Worm (Caenorhabditis elegans) whole organism, L3 larva: Measurements from ENCODE around the gene rpl-9.
"Not testable (repeated sequence)": the region's sequence is repeated elsewhere in the genome, so short reads cannot be mapped to it uniquely, and the experiment has no call there.

Experiments used
- R02D3.7 ChIP-seq: fragments of 150-350 bp; optimal IDR thresholded peaks from 2 replicates; lab custom pipeline; 2014; ENCODE audit warnings: missing biosample characterization, missing genetic modification characterization
- aly-2 ChIP-seq: fragments of 150-350 bp; optimal IDR thresholded peaks from 2 replicates; lab custom pipeline; 2014; ENCODE audit warnings: missing biosample characterization, missing genetic modification characterization
- ama-1 ChIP-seq: fragments of 150-350 bp; optimal IDR thresholded peaks from 2 replicates; lab custom pipeline; 2018
- ceh-28 ChIP-seq: fragments of 150-350 bp; optimal IDR thresholded peaks from 2 replicates; lab custom pipeline; 2014; ENCODE audit warnings: missing biosample characterization, missing genetic modification reagents, missing genetic modification characterization
- ceh-82 ChIP-seq: fragments of 150-350 bp; optimal IDR thresholded peaks from 2 replicates; lab custom pipeline; 2014; ENCODE audit warnings: missing biosample characterization, missing genetic modification characterization
- ceh-9 ChIP-seq: sonication (generic microtip); optimal IDR thresholded peaks from 2 replicates; lab custom pipeline; 2018; ENCODE audit warnings: missing biosample characterization, missing genetic modification characterization
- egl-27 ChIP-seq: sonication (generic microtip); optimal IDR thresholded peaks from 4 replicates; lab custom pipeline; 2017; ENCODE audit warnings: missing biosample characterization, missing genetic modification reagents, missing genetic modification characterization
- egl-5 ChIP-seq: fragments of 150-350 bp; optimal IDR thresholded peaks from 2 replicates; lab custom pipeline; 2017; ENCODE audit warnings: missing biosample characterization, missing genetic modification reagents, missing genetic modification characterization, inconsistent platforms
- elt-2 ChIP-seq: sonication (generic microtip); optimal IDR thresholded peaks from 2 replicates; lab custom pipeline; 2016; ENCODE audit warnings: missing genetic modification reagents, mild to moderate bottlenecking, missing genetic modification characterization, missing compliant biosample characterization
- elt-3 ChIP-seq, 3 experiments: fragments of 150-350 bp in 1 of 3; sonication (generic microtip) in 2 of 3; optimal IDR thresholded peaks; 2 replicates in 2 of 3; 4 replicates in 1 of 3; lab custom pipeline; 2014 to 2017; ENCODE audit warnings: missing biosample characterization in 3 of 3, missing genetic modification characterization in 3 of 3
- eor-1 ChIP-seq, 2 experiments: fragments of 150-350 bp; optimal IDR thresholded peaks; 2 replicates each; lab custom pipeline; 2014 to 2018; ENCODE audit warnings: missing biosample characterization in 2 of 2, missing genetic modification characterization in 2 of 2
- hmg-11 ChIP-seq: sonication (generic microtip); optimal IDR thresholded peaks from 2 replicates; lab custom pipeline; 2016; ENCODE audit warnings: missing genetic modification characterization, missing compliant biosample characterization
- lin-15B ChIP-seq: fragments of 150-350 bp; optimal IDR thresholded peaks from 2 replicates; lab custom pipeline; 2014; ENCODE audit warnings: missing biosample characterization, missing genetic modification characterization
- lin-39 ChIP-seq: fragments of 150-350 bp; optimal IDR thresholded peaks from 2 replicates; lab custom pipeline; 2018; ENCODE audit warnings: missing biosample characterization, missing genetic modification reagents, missing genetic modification characterization
- lsy-12 ChIP-seq: sonication (generic microtip); optimal IDR thresholded peaks from 2 replicates; lab custom pipeline; 2016; ENCODE audit warnings: mild to moderate bottlenecking, missing genetic modification characterization, missing compliant biosample characterization
- mdl-1 ChIP-seq: fragments of 150-350 bp; optimal IDR thresholded peaks from 2 replicates; lab custom pipeline; 2014; ENCODE audit warnings: missing biosample characterization, missing genetic modification characterization
- mml-1 ChIP-seq: fragments of 150-350 bp; sonication (generic microtip); optimal IDR thresholded peaks from 3 replicates; lab custom pipeline; 2014; ENCODE audit warnings: missing biosample characterization, missing genetic modification characterization
- nfya-1 ChIP-seq: sonication (generic microtip); optimal IDR thresholded peaks from 2 replicates; lab custom pipeline; 2017; ENCODE audit warnings: missing genetic modification characterization, mild to moderate bottlenecking, missing compliant biosample characterization, antibody characterized with exemption, moderate library complexity; ENCODE audit not compliant: insufficient read depth
- nhr-11 ChIP-seq: fragments of 150-350 bp; optimal IDR thresholded peaks from 2 replicates; lab custom pipeline; 2014; ENCODE audit warnings: missing biosample characterization, missing genetic modification characterization
- nhr-12 ChIP-seq: fragments of 150-350 bp; optimal IDR thresholded peaks from 2 replicates; lab custom pipeline; 2014; ENCODE audit warnings: missing biosample characterization, missing genetic modification characterization
- nhr-23 ChIP-seq: fragments of 150-350 bp; optimal IDR thresholded peaks from 2 replicates; lab custom pipeline; 2014; ENCODE audit warnings: missing biosample characterization, missing genetic modification reagents, missing genetic modification characterization
- nhr-237 ChIP-seq: fragments of 150-350 bp; optimal IDR thresholded peaks from 2 replicates; lab custom pipeline; 2014; ENCODE audit warnings: missing biosample characterization, missing genetic modification characterization
- nhr-25 ChIP-seq: sonication (generic microtip); optimal IDR thresholded peaks from 2 replicates; lab custom pipeline; 2017; ENCODE audit warnings: missing biosample characterization, missing genetic modification characterization
- nhr-28 ChIP-seq: fragments of 150-350 bp; optimal IDR thresholded peaks from 2 replicates; lab custom pipeline; 2014; ENCODE audit warnings: missing biosample characterization, missing genetic modification characterization
- nhr-43 ChIP-seq: sonication (generic microtip); optimal IDR thresholded peaks from 2 replicates; lab custom pipeline; 2016; ENCODE audit warnings: mild to moderate bottlenecking, missing genetic modification characterization, missing compliant biosample characterization; ENCODE audit not compliant: poor library complexity, severe bottlenecking
- pha-4 ChIP-seq: fragments of 150-350 bp; optimal IDR thresholded peaks from 2 replicates; lab custom pipeline; 2014; ENCODE audit warnings: missing biosample characterization, missing genetic modification reagents, missing genetic modification characterization
- skn-1 ChIP-seq: fragments of 150-350 bp; optimal IDR thresholded peaks from 2 replicates; lab custom pipeline; 2014; ENCODE audit warnings: missing biosample characterization, missing genetic modification characterization
- snpc-4 ChIP-seq: fragments of 150-350 bp; optimal IDR thresholded peaks from 2 replicates; lab custom pipeline; 2014; ENCODE audit warnings: missing biosample characterization, missing genetic modification characterization
- tbx-2 ChIP-seq: sonication (generic microtip); optimal IDR thresholded peaks from 2 replicates; lab custom pipeline; 2016; ENCODE audit warnings: mild to moderate bottlenecking, missing genetic modification characterization, missing compliant biosample characterization
- unc-39 ChIP-seq: sonication (generic microtip); optimal IDR thresholded peaks from 4 replicates; lab custom pipeline; 2017; ENCODE audit warnings: missing biosample characterization, missing genetic modification characterization
- unc-62 ChIP-seq: fragments of 150-350 bp; sonication (generic microtip); optimal IDR thresholded peaks from 4 replicates; lab custom pipeline; 2014; ENCODE audit warnings: missing biosample characterization, missing genetic modification reagents, missing genetic modification characterization
- ztf-11 ChIP-seq: fragments of 150-350 bp; optimal IDR thresholded peaks from 2 replicates; lab custom pipeline; 2014; ENCODE audit warnings: missing biosample characterization, missing genetic modification characterization
- ztf-4 ChIP-seq: fragments of 150-350 bp; optimal IDR thresholded peaks from 2 replicates; lab custom pipeline; 2014; ENCODE audit warnings: missing biosample characterization, missing genetic modification characterization

rpl-9 gene

DNA sequence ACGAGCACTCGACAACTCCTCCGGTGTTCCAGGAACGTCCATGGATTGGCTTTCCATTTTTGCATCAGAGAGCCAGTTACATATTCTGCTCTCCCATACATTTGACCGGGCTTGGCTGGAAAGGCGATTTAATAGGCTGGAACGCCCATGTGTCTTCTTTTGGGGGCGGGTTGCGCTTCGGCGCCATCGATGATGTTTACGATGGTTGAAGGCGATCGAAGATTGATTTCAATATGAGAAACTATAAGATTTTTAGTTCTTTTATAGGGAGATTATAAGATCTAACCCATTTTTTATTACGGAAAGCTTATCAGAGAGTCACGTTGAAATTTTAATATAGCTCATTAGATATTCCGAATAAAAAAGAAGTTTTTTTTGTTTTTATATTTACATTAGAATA lies 36.5 kb upstream of the rpl-9 start, which contains the start of gene nsph-4.3:
nsph-4.3 (minus strand) TSS at position 101 of the 400 bp plus-strand sequence.
- TF ChIP-seq ceh-28 (tag; lab: Kevin White, UChicago) (no peak), elt-3 (tag; optimal IDR thresholded peaks at IDR 0.05; lab: Kevin White, UChicago) (no peak), nhr-23 (no peak), egl-27 (tag; lab: Kevin White, UChicago) (no peak), skn-1 (tag; lab: Kevin White, UChicago) (no peak), ama-1 (lab: Kevin White, UChicago) (no peak)

DNA sequence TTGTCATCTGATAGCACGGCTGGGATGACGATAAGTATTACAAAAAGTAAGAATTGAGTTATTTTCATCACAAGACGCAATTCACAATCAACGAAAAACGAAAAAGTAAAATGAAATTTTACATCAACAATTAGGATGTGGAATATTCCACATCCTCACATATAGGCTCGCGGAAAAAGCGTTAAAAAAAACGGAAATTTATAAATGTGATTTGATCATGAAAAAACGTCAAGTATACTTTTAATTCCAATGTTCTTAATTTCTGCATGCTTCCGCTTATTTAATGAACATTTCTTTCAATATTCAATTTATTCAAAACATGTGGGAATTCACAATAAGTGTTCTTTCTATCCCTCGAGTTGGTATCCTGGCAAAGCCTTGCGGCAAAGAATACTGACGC lies 35.6 kb upstream of the rpl-9 start, which contains the start of gene T04A6.3:
T04A6.3 (minus strand) TSS at position 101 of the 400 bp plus-strand sequence.
- TF ChIP-seq ztf-4 (no peak), lsy-12 (tag; lab: Kevin White, UChicago) (no peak), nhr-11 (tag; lab: Kevin White, UChicago) (no peak), nhr-28 (no peak), nhr-237 (tag; lab: Kevin White, UChicago) (no peak), hmg-11 (tag; lab: Kevin White, UChicago) (no peak), snpc-4 (tag; lab: Kevin White, UChicago) (no peak), nhr-43 (no peak), egl-27 (tag; lab: Kevin White, UChicago) (no peak), tbx-2 (no peak), elt-3 (tag; optimal IDR thresholded peaks at IDR 0.05; lab: Kevin White, UChicago) (no peak), aly-2 (tag; lab: Kevin White, UChicago) (no peak), skn-1 (tag; lab: Kevin White, UChicago) (no peak), ceh-82 (no peak), ztf-11 (tag; lab: Kevin White, UChicago) (no peak), nhr-25 (no peak), lin-39 (no peak), ceh-9 (tag; lab: Kevin White, UChicago) (no peak), unc-62 (GFP tag; lab: Kevin White, UChicago) (no peak)
- TF ChIP-seq, all 47 proteins: peak for 0

DNA sequence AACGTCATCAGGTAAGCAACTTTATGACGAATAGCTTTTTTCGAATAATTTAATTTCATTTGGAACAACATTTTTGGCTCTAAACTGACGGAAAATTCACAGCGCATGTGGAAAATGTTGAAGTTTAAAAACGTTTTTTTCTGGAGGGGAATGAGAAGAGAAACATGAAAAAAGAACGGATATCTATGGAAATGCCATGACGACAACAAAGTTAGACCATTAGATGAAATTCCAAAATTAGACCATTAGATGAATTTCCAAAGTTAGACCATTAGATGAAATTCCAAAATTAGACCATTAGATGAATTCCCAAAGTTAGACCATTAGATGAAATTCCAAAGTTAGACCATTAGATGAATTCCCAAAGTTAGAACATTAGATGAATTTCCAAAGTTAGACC lies 21.9 kb upstream of the rpl-9 start, which contains the start of gene Y80D4G.2:
Y80D4G.2 (minus strand) TSS at position 101 of the 400 bp plus-strand sequence.
- not testable (repeated sequence) for TF ChIP-seq ztf-4; unc-62 (GFP tag; lab: Kevin White, UChicago); egl-5 (tag; lab: Kevin White, UChicago)

DNA sequence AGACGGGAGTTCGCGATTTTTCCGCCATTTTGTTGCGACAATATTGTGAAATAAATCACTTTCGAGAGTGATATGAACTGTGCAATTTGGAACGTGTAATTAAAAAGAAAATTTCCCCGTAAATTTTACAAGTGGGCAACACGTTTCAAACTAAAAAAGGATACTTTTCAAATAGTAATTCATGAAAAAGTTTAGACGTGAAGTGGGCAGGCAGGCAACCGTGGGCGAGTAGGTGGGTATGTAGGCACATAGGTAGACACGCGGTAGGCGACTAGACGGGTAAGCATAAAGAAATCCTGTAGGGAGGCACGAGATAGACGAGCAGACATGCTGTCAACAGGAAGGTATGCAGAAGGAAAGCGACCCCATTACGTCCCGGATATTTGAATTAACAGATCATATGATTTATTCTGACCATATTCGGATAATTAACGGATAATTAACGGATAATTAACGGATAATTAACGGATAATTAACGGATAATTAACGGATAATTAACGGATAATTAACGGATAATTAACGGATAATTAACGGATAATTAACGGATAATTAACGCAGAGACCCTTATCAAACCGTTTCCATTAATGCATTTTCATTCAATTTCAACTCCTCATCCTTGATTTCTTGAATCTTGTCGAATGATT lies 20.8 kb upstream of the rpl-9 start, which contains the start of gene R13A5.11:
R13A5.11 (minus strand) TSS at position 51 of the 644 bp plus-strand sequence.
- TF ChIP-seq elt-3 (tag; optimal IDR thresholded peaks at IDR 0.05; lab: Kevin White, UChicago) (no peak), mml-1 (no peak)
- TF ChIP-seq, all 47 proteins: peak for 0

DNA sequence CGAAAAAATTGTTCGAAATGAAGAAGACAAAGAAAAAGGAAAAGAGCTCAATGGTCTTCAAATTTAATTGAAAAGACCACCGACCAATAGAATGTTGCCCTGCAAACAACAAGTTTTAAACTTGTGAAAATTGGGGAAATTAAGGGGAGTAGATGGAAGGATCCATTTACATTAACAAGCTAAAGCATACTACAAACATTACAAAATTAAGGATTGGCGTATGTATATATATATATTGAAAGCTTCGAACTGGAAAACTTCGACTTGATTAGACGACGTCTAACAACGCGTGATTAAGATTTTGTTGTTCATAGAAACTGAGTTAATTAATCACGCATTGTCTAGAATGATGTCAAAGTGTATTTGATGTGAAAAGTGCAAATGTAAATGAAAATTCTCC lies 15.6 kb upstream of the rpl-9 start, which contains the start of gene R13A5.15:
R13A5.15 (minus strand) TSS at position 101 of the 400 bp plus-strand sequence.
- TF ChIP-seq eor-1 (tag; optimal IDR thresholded peaks at IDR 0.05; lab: Kevin White, UChicago) (no peak), nhr-43 (no peak), lin-39 (no peak), unc-39 (tag; lab: Kevin White, UChicago) (no peak), mdl-1 (tag; lab: Kevin White, UChicago) (no peak)

DNA sequence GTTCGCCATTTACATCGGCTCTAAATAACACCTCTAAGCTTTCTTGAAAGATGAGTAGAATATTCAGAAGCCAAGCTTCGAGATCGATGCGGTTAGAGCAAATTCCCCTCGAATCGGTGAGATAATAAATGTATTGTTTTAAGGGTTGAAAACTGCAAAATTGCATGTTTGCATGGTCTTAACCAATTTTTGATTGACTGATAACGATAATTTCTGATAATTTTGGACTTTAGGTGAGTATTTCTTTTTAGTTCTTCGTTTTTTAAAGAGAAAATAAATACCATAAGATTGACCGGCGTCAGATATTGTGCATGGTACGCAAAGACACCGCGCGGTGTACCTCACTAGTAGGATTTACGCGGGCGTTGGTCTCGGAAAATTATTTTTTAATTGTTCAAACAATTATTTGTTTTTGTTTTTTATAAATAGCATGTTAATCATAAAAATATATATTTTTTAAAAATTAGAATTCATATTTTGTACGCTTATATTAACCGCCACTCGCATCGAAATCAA lies 11.6 kb upstream of the rpl-9 start, which contains the start of gene cup-5:
cup-5 (plus strand) TSS at position 51 of the 516 bp plus-strand sequence.
- no peak for TF ChIP-seq nhr-12 (tag; lab: Kevin White, UChicago)
- TF ChIP-seq elt-2 (tag; lab: Kevin White, UChicago): peak; percentile 27
- TF ChIP-seq nfya-1 (tag; lab: Kevin White, UChicago): peak; percentile 45
- no peak for TF ChIP-seq nhr-237 (tag; lab: Kevin White, UChicago)
- peak; percentile 7 for TF ChIP-seq lin-39
- peak; percentile 39 for TF ChIP-seq lin-15B (tag; lab: Kevin White, UChicago)
- TF ChIP-seq nhr-25: peak; percentile 5
- peak; percentile 80 for TF ChIP-seq pha-4 (tag; lab: Kevin White, UChicago)
- peak; percentile 84 for TF ChIP-seq R02D3.7 (tag; lab: Kevin White, UChicago)
- no peak for TF ChIP-seq snpc-4 (tag; lab: Kevin White, UChicago)
- TF ChIP-seq eor-1 (tag; optimal IDR thresholded peaks at IDR 0.05; lab: Kevin White, UChicago): no peak
- no peak for TF ChIP-seq hmg-11 (tag; lab: Kevin White, UChicago)
- TF ChIP-seq lsy-12 (tag; lab: Kevin White, UChicago): no peak
- no peak for TF ChIP-seq aly-2 (tag; lab: Kevin White, UChicago)
- TF ChIP-seq, all 47 proteins: peak for 7
